Fruit fly (Drosophila melanogaster) whole organism, prepupa: ENCODE measurements around the gene Cks85A.
A peak's percentile ranks its signal among the peaks of the same experiment; 100 is the strongest.

ENCODE experiments used
- CG10631 ChIP-seq: fragments of 200-800 bp; sonication (Bioruptor generic); optimal IDR thresholded peaks from 2 replicates; lab custom pipeline; 2016; ENCODE audit warnings: missing biosample characterization, missing genetic modification characterization
- CG11294 ChIP-seq: fragments of 200-800 bp; sonication (Bioruptor generic); IDR thresholded peaks from 2 replicates; pipeline ENCODE4 v1.3.6; 2022; ENCODE audit warnings: missing biosample characterization, missing genetic modification characterization
- CG11762 ChIP-seq: fragments of 200-800 bp; sonication (Bioruptor generic); optimal IDR thresholded peaks from 3 replicates; lab custom pipeline; 2016; ENCODE audit warnings: missing biosample characterization, missing genetic modification characterization; ENCODE audit not compliant: insufficient read depth
- CG11902 ChIP-seq: fragments of 200-800 bp; sonication (Bioruptor generic); optimal IDR thresholded peaks from 3 replicates; lab custom pipeline; 2016; ENCODE audit warnings: missing biosample characterization, missing genetic modification characterization
- CG15336 ChIP-seq: fragments of 200-800 bp; sonication (Bioruptor generic); IDR thresholded peaks from 2 replicates; pipeline ENCODE4 v1.3.6; 2022; ENCODE audit warnings: missing biosample characterization, missing genetic modification characterization
- CG16779 ChIP-seq: fragments of 200-800 bp; sonication (Bioruptor generic); optimal IDR thresholded peaks from 3 replicates; lab custom pipeline; 2017; ENCODE audit warnings: missing biosample characterization, mild to moderate bottlenecking, missing genetic modification characterization
- CG3032 ChIP-seq: fragments of 200-800 bp; optimal IDR thresholded peaks from 2 replicates; lab custom pipeline; 2019; ENCODE audit warnings: missing biosample characterization, mild to moderate bottlenecking, missing genetic modification characterization, moderate library complexity
- CG31627 ChIP-seq: fragments of 200-800 bp; sonication (Bioruptor generic); optimal IDR thresholded peaks from 3 replicates; lab custom pipeline; 2016; ENCODE audit warnings: missing biosample characterization, missing genetic modification characterization
- CG32006 ChIP-seq: fragments of 200-800 bp; sonication (Bioruptor generic); optimal IDR thresholded peaks from 3 replicates; lab custom pipeline; 2017; ENCODE audit warnings: missing biosample characterization, mild to moderate bottlenecking, missing genetic modification characterization
- CG34406 ChIP-seq: fragments of 200-800 bp; sonication (Bioruptor generic); optimal IDR thresholded peaks from 3 replicates; lab custom pipeline; 2016; ENCODE audit warnings: missing biosample characterization, missing genetic modification characterization
- CG4318 ChIP-seq: fragments of 200-800 bp; sonication (Bioruptor generic); optimal IDR thresholded peaks from 3 replicates; lab custom pipeline; 2017; ENCODE audit warnings: missing biosample characterization, mild to moderate bottlenecking, missing genetic modification characterization
- CG6163 ChIP-seq: fragments of 200-800 bp; sonication (Bioruptor generic); IDR thresholded peaks from 3 replicates; pipeline ENCODE4 v1.3.6; 2022; ENCODE audit warnings: missing biosample characterization, missing genetic modification characterization
- CG6808 ChIP-seq: fragments of 200-800 bp; sonication (Bioruptor generic); optimal IDR thresholded peaks from 3 replicates; lab custom pipeline; 2017; ENCODE audit warnings: missing biosample characterization, missing genetic modification characterization, mild to moderate bottlenecking, moderate library complexity, missing genetic modification reagents
- CG6854 ChIP-seq: fragments of 200-800 bp; sonication (Bioruptor generic); optimal IDR thresholded peaks from 2 replicates; lab custom pipeline; 2017; ENCODE audit warnings: missing biosample characterization, mild to moderate bottlenecking, missing genetic modification characterization
- CG7368 ChIP-seq: fragments of 200-800 bp; sonication (Bioruptor generic); optimal IDR thresholded peaks from 3 replicates; lab custom pipeline; 2016; ENCODE audit warnings: missing biosample characterization, missing genetic modification characterization
- CG8119 ChIP-seq: fragments of 200-800 bp; sonication (Bioruptor generic); IDR thresholded peaks from 3 replicates; pipeline ENCODE4 v1.3.6; 2022; ENCODE audit warnings: missing biosample characterization, missing genetic modification characterization
- CG8632 ChIP-seq: fragments of 200-800 bp; sonication (Bioruptor generic); optimal IDR thresholded peaks from 3 replicates; lab custom pipeline; 2016; ENCODE audit warnings: missing biosample characterization, missing genetic modification characterization
- Eip75B ChIP-seq: fragments of 200-800 bp; sonication (Bioruptor generic); optimal IDR thresholded peaks from 3 replicates; lab custom pipeline; 2016; ENCODE audit warnings: missing biosample characterization, missing genetic modification characterization
- Eip78C ChIP-seq: fragments of 200-800 bp; sonication (Bioruptor generic); peaks from one replicate; lab custom pipeline; 2016; ENCODE audit warnings: missing biosample characterization, missing genetic modification characterization
- Eip93F ChIP-seq: fragments of 200-800 bp; sonication (Bioruptor generic); optimal IDR thresholded peaks from 2 replicates; lab custom pipeline; 2016; ENCODE audit warnings: missing biosample characterization, mild to moderate bottlenecking, missing genetic modification characterization
- Ets21C ChIP-seq: fragments of 200-800 bp; sonication (Bioruptor generic); optimal IDR thresholded peaks from 3 replicates; lab custom pipeline; 2016; ENCODE audit warnings: missing biosample characterization, missing genetic modification characterization
- Ets96B ChIP-seq: fragments of 200-800 bp; optimal IDR thresholded peaks from 2 replicates; lab custom pipeline; 2019; ENCODE audit warnings: missing biosample characterization, mild to moderate bottlenecking, missing genetic modification characterization, moderate library complexity
- Gug ChIP-seq: fragments of 200-800 bp; sonication (Bioruptor generic); IDR thresholded peaks from 2 replicates; pipeline ENCODE4 v1.3.6; 2022; ENCODE audit warnings: missing biosample characterization, missing genetic modification characterization
- Hr38 ChIP-seq: sonication (Bioruptor generic); optimal IDR thresholded peaks from 2 replicates; lab custom pipeline; 2016; ENCODE audit warnings: missing biosample characterization, missing genetic modification characterization
- Hr4 ChIP-seq: fragments of 200-800 bp; sonication (Bioruptor generic); optimal IDR thresholded peaks from 3 replicates; lab custom pipeline; 2016; ENCODE audit warnings: missing biosample characterization, missing genetic modification characterization
- Met ChIP-seq: fragments of 200-800 bp; sonication (Bioruptor generic); optimal IDR thresholded peaks from 3 replicates; lab custom pipeline; 2016; ENCODE audit warnings: missing biosample characterization, missing genetic modification characterization
- OdsH ChIP-seq: fragments of 200-800 bp; sonication (Bioruptor generic); optimal IDR thresholded peaks from 3 replicates; lab custom pipeline; 2016; ENCODE audit warnings: missing biosample characterization, missing genetic modification characterization
- Smox ChIP-seq: fragments of 200-800 bp; sonication (Bioruptor generic); optimal IDR thresholded peaks from 3 replicates; lab custom pipeline; 2016; ENCODE audit warnings: missing biosample characterization, missing genetic modification characterization
- Sox14 ChIP-seq: fragments of 200-800 bp; sonication (Bioruptor generic); optimal IDR thresholded peaks from 3 replicates; lab custom pipeline; 2016; ENCODE audit warnings: missing biosample characterization, missing genetic modification characterization
- Sox15 ChIP-seq: fragments of 200-800 bp; sonication (Bioruptor generic); optimal IDR thresholded peaks from 3 replicates; lab custom pipeline; 2016; ENCODE audit warnings: missing biosample characterization, missing genetic modification characterization
- achi ChIP-seq: fragments of 200-800 bp; sonication (Bioruptor generic); optimal IDR thresholded peaks from 3 replicates; lab custom pipeline; 2016; ENCODE audit warnings: missing biosample characterization, missing genetic modification characterization
- cyc ChIP-seq: fragments of 200-800 bp; sonication (Bioruptor generic); optimal IDR thresholded peaks from 3 replicates; lab custom pipeline; 2016; ENCODE audit warnings: missing biosample characterization, missing genetic modification characterization
- dsx ChIP-seq: fragments of 200-800 bp; optimal IDR thresholded peaks from 3 replicates; lab custom pipeline; 2019; ENCODE audit warnings: missing biosample characterization, mild to moderate bottlenecking, missing genetic modification characterization, moderate library complexity; ENCODE audit not compliant: poor library complexity, severe bottlenecking
- eg ChIP-seq: fragments of 200-800 bp; sonication (Bioruptor generic); IDR thresholded peaks from 3 replicates; pipeline ENCODE4 v1.3.6; 2022; ENCODE audit warnings: missing biosample characterization, missing genetic modification characterization
- esn ChIP-seq: fragments of 200-800 bp; sonication (Bioruptor generic); optimal IDR thresholded peaks from 2 replicates; lab custom pipeline; 2016; ENCODE audit warnings: missing biosample characterization, mild to moderate bottlenecking, missing genetic modification characterization, moderate library complexity
- fd59A ChIP-seq: fragments of 200-800 bp; sonication (Bioruptor generic); optimal IDR thresholded peaks from 2 replicates; lab custom pipeline; 2017; ENCODE audit warnings: missing biosample characterization, mild to moderate bottlenecking, missing genetic modification characterization, missing genetic modification reagents
- fd85E ChIP-seq: fragments of 200-800 bp; sonication (Bioruptor generic); optimal IDR thresholded peaks from 3 replicates; lab custom pipeline; 2016; ENCODE audit warnings: missing biosample characterization, missing genetic modification characterization
- fkh ChIP-seq: fragments of 200-800 bp; sonication (Bioruptor generic); optimal IDR thresholded peaks from 3 replicates; lab custom pipeline; 2017; ENCODE audit warnings: missing biosample characterization, mild to moderate bottlenecking, missing genetic modification characterization, moderate library complexity
- net ChIP-seq: fragments of 200-800 bp; sonication (Bioruptor generic); optimal IDR thresholded peaks from 3 replicates; lab custom pipeline; 2016; ENCODE audit warnings: missing biosample characterization, missing genetic modification characterization
- salr ChIP-seq, 2 experiments: fragments of 200-800 bp; sonication (Bioruptor generic); optimal IDR thresholded peaks; 3 replicates each; lab custom pipeline; 2016 to 2018; ENCODE audit warnings: missing biosample characterization in 2 of 2, missing genetic modification characterization in 2 of 2, mild to moderate bottlenecking in 1 of 2
- spab ChIP-seq: fragments of 200-800 bp; sonication (Bioruptor generic); optimal IDR thresholded peaks from 2 replicates; lab custom pipeline; 2017; ENCODE audit warnings: missing biosample characterization, mild to moderate bottlenecking, missing genetic modification characterization, missing genetic modification reagents
- ss ChIP-seq, 2 experiments: fragments of 200-800 bp; sonication (Bioruptor generic); optimal IDR thresholded peaks; 2 replicates in 1 of 2; 3 replicates in 1 of 2; lab custom pipeline; 2017 to 2018; ENCODE audit warnings: mild to moderate bottlenecking in 2 of 2, missing biosample characterization in 2 of 2, missing genetic modification characterization in 2 of 2, moderate library complexity in 1 of 2
- svp ChIP-seq: fragments of 200-800 bp; sonication (Bioruptor generic); peaks from one replicate; lab custom pipeline; 2016; ENCODE audit warnings: missing biosample characterization, missing genetic modification characterization
- vri ChIP-seq: fragments of 200-800 bp; sonication (Bioruptor generic); optimal IDR thresholded peaks from 3 replicates; lab custom pipeline; 2016; ENCODE audit warnings: missing biosample characterization, mild to moderate bottlenecking, missing genetic modification characterization

Cks85A gene

dm6 chr3R:8747134-8747870, 29.0 kb upstream of the Cks85A start, which contains the start of the genes CG9801 and Nasp (continued):
- peak; percentile 33 for TF ChIP-seq vri (GFP tag; lab: Kevin White, UChicago)
- peak; percentile 64 for TF ChIP-seq Eip78C (GFP tag; lab: Kevin White, UChicago)
- peak; percentile 27 for TF ChIP-seq fd85E
- TF ChIP-seq esn (GFP tag; lab: Kevin White, UChicago), result peak; percentile 4
- no peak for TF ChIP-seq CG8632
- no peak for TF ChIP-seq fd59A (GFP tag; lab: Kevin White, UChicago)
- no peak for TF ChIP-seq Sox15
- no peak for TF ChIP-seq CG4318
- TF ChIP-seq Sox14 (GFP tag; lab: Kevin White, UChicago), result peak; percentile 18
- TF ChIP-seq fkh (GFP tag; lab: Kevin White, UChicago), result peak; percentile 36
- TF ChIP-seq Hr38, result no peak
- peak; percentile 21 for TF ChIP-seq CG7368 (GFP tag; lab: Kevin White, UChicago)
- peak; percentile 1 for TF ChIP-seq CG32006
- TF ChIP-seq svp (GFP tag; lab: Kevin White, UChicago), result peak; percentile 79
- peak; percentile 15 for TF ChIP-seq CG6854 (GFP tag; lab: Kevin White, UChicago)
- peak; percentile 21 for TF ChIP-seq CG31627 (GFP tag; lab: Kevin White, UChicago)
- no peak for TF ChIP-seq Eip93F
- TF ChIP-seq Eip75B (GFP tag; lab: Kevin White, UChicago), result no peak
- no peak for TF ChIP-seq CG15336
- TF ChIP-seq CG11762 (GFP tag; lab: Kevin White, UChicago), result no peak
- no peak for TF ChIP-seq dsx (GFP tag; lab: Kevin White, UChicago)
- TF ChIP-seq net (GFP tag; lab: Kevin White, UChicago), result no peak
- no peak for TF ChIP-seq CG16779 (tag; lab: Kevin White, UChicago)
- TF ChIP-seq CG11294, result no peak
- no peak for TF ChIP-seq Hr4 (GFP tag; lab: Kevin White, UChicago)
- TF ChIP-seq achi (GFP tag; lab: Kevin White, UChicago), result no peak
- no peak for TF ChIP-seq spab
- TF ChIP-seq eg (GFP tag; lab: Robert Waterston, UW), result no peak; the same call in 2 of the 3 replicates

DNA sequence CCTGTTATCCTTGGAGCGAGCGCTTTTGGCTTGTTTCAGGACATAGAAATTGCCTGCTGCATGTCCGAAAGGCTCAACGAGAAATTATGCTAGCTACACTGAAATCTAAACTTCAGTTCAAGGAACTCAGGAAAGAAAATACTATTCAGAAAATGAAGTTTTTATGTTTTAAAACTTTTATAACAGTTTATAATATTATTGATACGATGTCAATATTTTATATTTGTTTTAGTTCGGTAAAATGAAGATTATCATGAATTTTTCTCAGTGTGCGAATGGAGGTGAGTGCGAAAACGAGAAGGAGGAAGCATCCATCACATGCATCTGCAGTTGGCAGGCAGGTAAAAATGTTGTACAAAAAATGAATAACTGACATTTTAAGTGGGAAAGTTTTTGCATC, 28.1 kb upstream of the Cks85A start:
- TF ChIP-seq CG8632 (peak; percentile 79), CG6163 (GFP tag; lab: Robert Waterston, UW) (peak; percentile 85), CG34406 (peak; percentile 88), fd85E (peak; percentile 51), CG6808 (peak; percentile 69), OdsH (GFP tag; lab: Kevin White, UChicago) (peak; percentile 84), CG4318 (peak; percentile 58), Sox14 (GFP tag; lab: Kevin White, UChicago) (peak; percentile 62), CG8119 (GFP tag; lab: Robert Waterston, UW) (peak; percentile 85), svp (GFP tag; lab: Kevin White, UChicago) (peak; percentile 93), Hr38 (no peak), CG10631 (GFP tag; lab: Kevin White, UChicago) (peak; percentile 77), CG11294 (peak; percentile 59), CG3032 (tag; lab: Kevin White, UChicago) (peak; percentile 74), Ets21C (GFP tag; lab: Kevin White, UChicago) (peak; percentile 46), CG11902 (GFP tag; lab: Kevin White, UChicago) (peak; percentile 64), net (GFP tag; lab: Kevin White, UChicago) (peak; percentile 85), Ets96B (tag; lab: Kevin White, UChicago) (peak; percentile 82), fkh (GFP tag; lab: Kevin White, UChicago) (no peak), CG6854 (GFP tag; lab: Kevin White, UChicago) (peak; percentile 33), vri (GFP tag; lab: Kevin White, UChicago) (peak; percentile 64), achi (GFP tag; lab: Kevin White, UChicago) (peak; percentile 84), esn (GFP tag; lab: Kevin White, UChicago) (peak; percentile 89), Eip78C (GFP tag; lab: Kevin White, UChicago) (peak; percentile 96), dsx (GFP tag; lab: Kevin White, UChicago) (peak; percentile 75), CG11762 (GFP tag; lab: Kevin White, UChicago) (peak; percentile 71), cyc (GFP tag; lab: Kevin White, UChicago) (peak; percentile 79), salr (GFP tag; optimal IDR thresholded peaks at IDR 0.05; lab: Kevin White, UChicago) (peak; percentile 36 to 73), CG16779 (tag; lab: Kevin White, UChicago) (peak; percentile 24), ss (GFP tag; optimal IDR thresholded peaks at IDR 0.05; lab: Kevin White, UChicago) (peak; percentile 40 to 82), Hr4 (GFP tag; lab: Kevin White, UChicago) (peak; percentile 88), Gug (GFP tag; lab: Robert Waterston, UW) (peak; percentile 62), Met (GFP tag; lab: Kevin White, UChicago) (peak; percentile 89), CG15336 (peak; percentile 88), Smox (GFP tag; lab: Kevin White, UChicago) (peak; percentile 86), CG32006 (peak; percentile 86), Eip75B (GFP tag; lab: Kevin White, UChicago) (peak; percentile 82), spab (peak; percentile 69), fd59A (GFP tag; lab: Kevin White, UChicago) (peak; percentile 53)
